Worm (Caenorhabditis elegans): Measurements from ENCODE around the gene skr-19.

DNA sequence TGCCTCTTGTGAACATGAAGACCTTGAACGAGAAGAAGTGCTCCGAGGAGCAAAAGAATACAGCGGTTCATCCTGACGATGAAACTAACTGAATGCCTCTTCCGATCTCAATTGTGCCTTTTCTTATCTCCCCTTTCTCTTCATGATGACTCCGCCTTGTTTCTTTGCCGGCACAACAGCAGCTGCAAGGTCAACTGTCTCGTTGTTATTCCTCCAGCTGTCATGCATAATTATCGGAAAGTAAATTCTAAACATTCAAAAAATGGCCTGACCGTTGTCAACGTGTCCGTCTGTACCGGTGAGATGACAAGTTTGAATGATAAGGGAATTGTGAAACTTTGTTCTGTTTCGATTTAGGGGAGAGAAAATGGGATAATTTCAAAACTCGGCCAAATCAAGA is 3.2 kb downstream of the skr-19 start, which contains the start of gene asp-4:
- TF ChIP-seq dao-5 (tag; optimal IDR thresholded peaks at IDR 0.05) (no peak), him-1 (tag; optimal IDR thresholded peaks at IDR 0.05) (no peak)

All from whole organism, L4/young adult.